Fruit fly (Drosophila melanogaster) whole organism, embryonic: ENCODE data around the gene asp.
A peak's percentile ranks its signal among the peaks of the same experiment; 100 is the strongest.

ENCODE experiments used
- Atf3 ChIP-seq: fragments of 200-800 bp; sonication (Bioruptor generic); optimal IDR thresholded peaks from 3 replicates; lab custom pipeline; 2016; ENCODE audit warnings: missing biosample characterization, missing genetic modification characterization
- CG10274 ChIP-seq: fragments of 200-800 bp; sonication (Bioruptor generic); optimal IDR thresholded peaks from 3 replicates; lab custom pipeline; 2017; ENCODE audit warnings: missing biosample characterization, mild to moderate bottlenecking, missing genetic modification characterization
- CG10321 ChIP-seq: fragments of 200-800 bp; sonication (Bioruptor generic); IDR thresholded peaks from 2 replicates; pipeline ENCODE4 v1.3.6; 2022; ENCODE audit warnings: missing biosample characterization, missing genetic modification characterization
- CG11560 ChIP-seq: fragments of 200-800 bp; sonication (Bioruptor generic); IDR thresholded peaks from 3 replicates; pipeline ENCODE4 v1.3.6; 2022; ENCODE audit warnings: missing biosample characterization, missing genetic modification characterization
- CG12071 ChIP-seq: fragments of 200-800 bp; sonication (Bioruptor generic); optimal IDR thresholded peaks from 3 replicates; lab custom pipeline; 2018; ENCODE audit warnings: missing biosample characterization, mild to moderate bottlenecking, missing genetic modification characterization
- CG12744 ChIP-seq: fragments of 200-800 bp; sonication (Bioruptor generic); optimal IDR thresholded peaks from 2 replicates; lab custom pipeline; 2016; ENCODE audit warnings: missing biosample characterization, missing genetic modification characterization
- CG14710 ChIP-seq: fragments of 200-800 bp; sonication (Bioruptor generic); optimal IDR thresholded peaks from 3 replicates; lab custom pipeline; 2019; ENCODE audit warnings: missing biosample characterization, mild to moderate bottlenecking, missing genetic modification characterization, moderate library complexity
- CG14860 ChIP-seq: fragments of 200-800 bp; sonication (Bioruptor generic); IDR thresholded peaks from 3 replicates; pipeline ENCODE4 v1.3.6; 2022; ENCODE audit warnings: missing biosample characterization, missing genetic modification characterization; ENCODE audit not compliant: partially characterized antibody
- CG15269 ChIP-seq: fragments of 200-800 bp; sonication (Bioruptor generic); optimal IDR thresholded peaks from 2 replicates; lab custom pipeline; 2018; ENCODE audit warnings: missing biosample characterization, mild to moderate bottlenecking, missing genetic modification characterization, moderate library complexity
- CG15479 ChIP-seq: fragments of 200-800 bp; sonication (Bioruptor generic); optimal IDR thresholded peaks from 3 replicates; lab custom pipeline; 2019; ENCODE audit warnings: missing biosample characterization, mild to moderate bottlenecking, missing genetic modification characterization, moderate library complexity
- CG17612 ChIP-seq: fragments of 200-800 bp; sonication (Bioruptor generic); IDR thresholded peaks from 2 replicates; pipeline ENCODE4 v1.3.6; 2022; ENCODE audit warnings: missing biosample characterization, missing genetic modification characterization
- CG17829 ChIP-seq: fragments of 200-800 bp; optimal IDR thresholded peaks from 2 replicates; lab custom pipeline; 2019; ENCODE audit warnings: missing biosample characterization, mild to moderate bottlenecking, missing genetic modification characterization, moderate library complexity
- CG18476 ChIP-seq: fragments of 200-800 bp; sonication (Bioruptor generic); optimal IDR thresholded peaks from 2 replicates; lab custom pipeline; 2016; ENCODE audit warnings: missing biosample characterization, mild to moderate bottlenecking, missing genetic modification characterization
- CG2129 ChIP-seq: fragments of 200-800 bp; sonication (Bioruptor generic); IDR thresholded peaks from 2 replicates; pipeline ENCODE4 v1.3.6; 2022; ENCODE audit warnings: missing biosample characterization, missing genetic modification characterization; ENCODE audit not compliant: partially characterized antibody
- CG30020 ChIP-seq: fragments of 200-800 bp; optimal IDR thresholded peaks from 2 replicates; lab custom pipeline; 2019; ENCODE audit warnings: missing biosample characterization, mild to moderate bottlenecking, missing genetic modification characterization, moderate library complexity
- CG30431 ChIP-seq: fragments of 200-800 bp; sonication (Bioruptor generic); optimal IDR thresholded peaks from 2 replicates; lab custom pipeline; 2017; ENCODE audit warnings: missing biosample characterization, missing genetic modification characterization
- CG3065 ChIP-seq: fragments of 200-800 bp; sonication (Bioruptor generic); optimal IDR thresholded peaks from 2 replicates; lab custom pipeline; 2016; ENCODE audit warnings: missing biosample characterization, missing genetic modification characterization
- CG34376 ChIP-seq: fragments of 200-800 bp; sonication (Bioruptor generic); optimal IDR thresholded peaks from 2 replicates; lab custom pipeline; 2018; ENCODE audit warnings: missing biosample characterization, mild to moderate bottlenecking, missing genetic modification characterization
- CG4424 ChIP-seq: fragments of 200-800 bp; sonication (Bioruptor generic); optimal IDR thresholded peaks from 3 replicates; lab custom pipeline; 2016; ENCODE audit warnings: missing biosample characterization, missing genetic modification characterization
- CG6791 ChIP-seq: fragments of 200-800 bp; sonication (Bioruptor generic); IDR thresholded peaks from 3 replicates; pipeline ENCODE4 v1.3.6; 2022; ENCODE audit warnings: missing biosample characterization, missing genetic modification characterization; ENCODE audit not compliant: partially characterized antibody
- CG7556 ChIP-seq: fragments of 200-800 bp; sonication (Bioruptor generic); optimal IDR thresholded peaks from 2 replicates; lab custom pipeline; 2017; ENCODE audit warnings: missing biosample characterization, mild to moderate bottlenecking, missing genetic modification characterization
- CG8089 ChIP-seq: fragments of 200-800 bp; sonication (Bioruptor generic); optimal IDR thresholded peaks from 3 replicates; lab custom pipeline; 2016; ENCODE audit warnings: missing biosample characterization, missing genetic modification characterization
- CG9437 ChIP-seq: fragments of 200-800 bp; sonication (Bioruptor generic); optimal IDR thresholded peaks from 2 replicates; lab custom pipeline; 2018; ENCODE audit warnings: missing biosample characterization, mild to moderate bottlenecking, missing genetic modification characterization
- Camta ChIP-seq: fragments of 200-800 bp; sonication (Bioruptor generic); optimal IDR thresholded peaks from 2 replicates; lab custom pipeline; 2016; ENCODE audit warnings: missing biosample characterization, missing genetic modification characterization
- D19A ChIP-seq: fragments of 200-800 bp; optimal IDR thresholded peaks from 3 replicates; lab custom pipeline; 2019; ENCODE audit warnings: missing biosample characterization, mild to moderate bottlenecking, missing genetic modification characterization, moderate library complexity
- Dip3 ChIP-seq: fragments of 200-800 bp; sonication (Bioruptor generic); optimal IDR thresholded peaks from 3 replicates; lab custom pipeline; 2016; ENCODE audit warnings: missing biosample characterization, missing genetic modification characterization
- Ets97D ChIP-seq: fragments of 200-800 bp; sonication (Bioruptor generic); optimal IDR thresholded peaks from 3 replicates; lab custom pipeline; 2016; ENCODE audit warnings: missing biosample characterization, missing genetic modification characterization
- Fer2 ChIP-seq: fragments of 200-800 bp; sonication (Bioruptor generic); optimal IDR thresholded peaks from 2 replicates; lab custom pipeline; 2018; ENCODE audit warnings: missing biosample characterization, mild to moderate bottlenecking, missing genetic modification characterization, moderate library complexity
- Hmx ChIP-seq: fragments of 200-800 bp; sonication (Bioruptor generic); optimal IDR thresholded peaks from 2 replicates; lab custom pipeline; 2016; ENCODE audit warnings: missing biosample characterization, missing genetic modification characterization
- Hr51 ChIP-seq, 2 experiments: fragments of 200-800 bp; sonication (Bioruptor generic); optimal IDR thresholded peaks; 2 replicates in 1 of 2; 3 replicates in 1 of 2; lab custom pipeline; 2016 to 2018; ENCODE audit warnings: missing biosample characterization in 2 of 2, missing genetic modification characterization in 2 of 2, mild to moderate bottlenecking in 1 of 2, moderate library complexity in 1 of 2
- Mad ChIP-seq: fragments of 200-800 bp; sonication (Bioruptor generic); optimal IDR thresholded peaks from 2 replicates; lab custom pipeline; 2016; ENCODE audit warnings: missing biosample characterization, missing genetic modification characterization
- Nf-YB ChIP-seq: fragments of 200-800 bp; sonication (Bioruptor generic); optimal IDR thresholded peaks from 3 replicates; lab custom pipeline; 2019; ENCODE audit warnings: missing biosample characterization, mild to moderate bottlenecking, missing genetic modification characterization, moderate library complexity
- Stat92E ChIP-seq, 3 experiments: fragments of >200 bp in 2 of 3; fragments of 200-800 bp in 1 of 3; sonication (Bioruptor generic) in 1 of 3; optimal IDR thresholded peaks; 2 replicates each; lab custom pipeline; 2017 to 2019; ENCODE audit warnings: missing biosample characterization in 3 of 3, missing genetic modification characterization in 3 of 3, mild to moderate bottlenecking in 1 of 3, moderate library complexity in 1 of 3
- ab ChIP-seq: fragments of 200-800 bp; sonication (Bioruptor generic); optimal IDR thresholded peaks from 2 replicates; lab custom pipeline; 2016; ENCODE audit warnings: missing biosample characterization, missing genetic modification characterization
- amos ChIP-seq: fragments of 200-800 bp; sonication (Bioruptor generic); IDR thresholded peaks from 2 replicates; pipeline ENCODE4 v1.3.6; 2022; ENCODE audit warnings: missing biosample characterization, missing genetic modification characterization; ENCODE audit not compliant: partially characterized antibody
- bab2 ChIP-seq: fragments of 200-800 bp; sonication (Bioruptor generic); optimal IDR thresholded peaks from 2 replicates; lab custom pipeline; 2016; ENCODE audit warnings: missing biosample characterization, missing genetic modification characterization
- bsh ChIP-seq, 2 experiments: fragments of 200-800 bp; sonication (Bioruptor generic); optimal IDR thresholded peaks; 2 replicates each; lab custom pipeline; 2017 to 2018; ENCODE audit warnings: mild to moderate bottlenecking in 2 of 2, missing biosample characterization in 2 of 2, missing genetic modification characterization in 2 of 2, moderate library complexity in 1 of 2
- btn ChIP-seq: fragments of 200-800 bp; sonication (Bioruptor generic); optimal IDR thresholded peaks from 2 replicates; lab custom pipeline; 2016; ENCODE audit warnings: missing biosample characterization, missing genetic modification characterization
- corto ChIP-seq: fragments of 200-800 bp; sonication (Bioruptor generic); optimal IDR thresholded peaks from 2 replicates; lab custom pipeline; 2016; ENCODE audit warnings: missing biosample characterization, mild to moderate bottlenecking, missing genetic modification characterization, moderate library complexity
- sd ChIP-seq: fragments of 200-800 bp; sonication (Bioruptor generic); optimal IDR thresholded peaks from 3 replicates; lab custom pipeline; 2018; ENCODE audit warnings: missing biosample characterization, mild to moderate bottlenecking, missing genetic modification characterization, moderate library complexity
- sens-2 ChIP-seq: fragments of 200-800 bp; sonication (Bioruptor generic); IDR thresholded peaks from 2 replicates; pipeline ENCODE4 v1.3.6; 2022; ENCODE audit warnings: missing biosample characterization, missing genetic modification characterization
- sima ChIP-seq: fragments of 200-800 bp; sonication (Bioruptor generic); optimal IDR thresholded peaks from 2 replicates; lab custom pipeline; 2016; ENCODE audit warnings: missing biosample characterization, missing genetic modification characterization
- tup ChIP-seq: fragments of 200-800 bp; sonication (Bioruptor generic); optimal IDR thresholded peaks from 2 replicates; lab custom pipeline; 2016; ENCODE audit warnings: missing biosample characterization, mild to moderate bottlenecking, missing genetic modification characterization, moderate library complexity
- vnd ChIP-seq: fragments of 200-800 bp; sonication (Bioruptor generic); IDR thresholded peaks from 3 replicates; pipeline ENCODE4 v1.3.6; 2022; ENCODE audit warnings: missing biosample characterization, missing genetic modification characterization; ENCODE audit not compliant: partially characterized antibody
- wdn ChIP-seq: fragments of 200-800 bp; sonication (Bioruptor generic); IDR thresholded peaks from 2 replicates; pipeline ENCODE4 v1.3.6; 2022; ENCODE audit warnings: missing biosample characterization, missing genetic modification characterization
- z ChIP-seq: fragments of 200-800 bp; sonication (Bioruptor generic); IDR thresholded peaks from 3 replicates; pipeline ENCODE4 v1.3.6; 2022; ENCODE audit warnings: missing biosample characterization, missing genetic modification characterization
- zen2 ChIP-seq: fragments of 200-800 bp; sonication (Bioruptor generic); IDR thresholded peaks from 3 replicates; pipeline ENCODE4 v1.3.6; 2022; ENCODE audit warnings: missing biosample characterization, missing genetic modification characterization; ENCODE audit not compliant: partially characterized antibody

asp gene

DNA sequence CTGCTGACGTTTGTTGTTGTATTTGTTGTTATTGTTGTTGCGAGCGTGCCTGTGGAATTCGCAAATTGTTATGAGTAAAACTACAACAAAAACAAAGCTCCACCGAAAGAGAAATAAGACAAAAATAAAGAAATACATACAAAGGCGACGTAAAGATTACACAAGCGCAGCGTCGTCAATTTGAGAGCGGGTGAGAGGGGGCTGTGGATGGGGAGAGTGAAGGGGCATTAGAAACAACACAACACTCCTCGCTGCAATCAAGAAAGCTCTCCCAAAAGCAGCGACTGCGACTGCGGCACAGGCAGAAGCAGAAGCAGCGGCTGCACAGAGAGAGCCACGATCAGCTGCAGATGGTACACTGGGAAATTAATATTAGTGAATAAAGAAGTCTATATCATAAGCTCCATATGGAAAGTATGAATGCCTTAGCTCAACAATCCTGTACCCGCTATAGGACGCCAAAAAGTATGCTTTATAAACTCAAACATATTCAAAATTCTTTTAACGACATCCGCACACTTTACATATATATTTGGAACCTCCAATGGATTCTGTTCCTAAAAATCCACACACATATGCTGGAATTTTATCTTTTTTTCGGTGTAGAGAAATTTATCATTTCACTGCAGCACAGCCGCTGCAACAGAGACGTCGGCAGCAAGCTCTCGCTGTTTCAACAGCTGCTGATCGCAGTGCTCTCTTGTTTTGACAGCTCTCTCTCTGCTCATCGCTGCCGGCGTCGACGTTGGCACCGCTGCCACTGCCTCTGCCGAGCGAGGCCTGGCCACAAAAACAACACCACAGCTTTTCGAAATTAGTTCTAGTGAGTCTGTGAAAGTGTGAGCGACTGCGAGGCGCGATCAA is 15.1 kb downstream of the asp start, which contains the start of gene CG13631 (continued):
- TF ChIP-seq CG34376 (GFP tag; lab: Kevin White, UChicago) (peak; percentile 4), Nf-YB (GFP tag; lab: Kevin White, UChicago) (peak; percentile 80), sd (tag; lab: Kevin White, UChicago) (peak; percentile 72), tup (peak; percentile 77), wdn (GFP tag; lab: Robert Waterston, UW) (0 out of 2 replicates have a peak, but pooled peaks have one; percentile 51), Fer2 (tag; lab: Kevin White, UChicago) (peak; percentile 61), amos (GFP tag; lab: Robert Waterston, UW) (no peak), corto (GFP tag; lab: Kevin White, UChicago) (peak; percentile 85), sens-2 (GFP tag; lab: Robert Waterston, UW) (peak; percentile 88), CG30020 (peak; percentile 78), bsh (GFP tag; optimal IDR thresholded peaks at IDR 0.05; lab: Kevin White, UChicago) (peak; percentile 91 to 98), CG10321 (no peak), CG18476 (peak; percentile 90), CG2129 (GFP tag; lab: Robert Waterston, UW) (no peak), CG17612 (GFP tag; lab: Robert Waterston, UW) (peak; percentile 66; the same call in 1 of the 2 replicates), CG17829 (tag; lab: Kevin White, UChicago) (peak; percentile 96), Ets97D (peak; percentile 74), Hr51 (GFP tag; optimal IDR thresholded peaks at IDR 0.05; lab: Kevin White, UChicago) (peak; percentile 46 to 95), CG9437 (GFP tag; lab: Kevin White, UChicago) (peak; percentile 90), CG11560 (tag; lab: Robert Waterston, UW) (peak; percentile 64; the same call in 2 of the 3 replicates), Hmx (GFP tag; lab: Kevin White, UChicago) (peak; percentile 59), Dip3 (GFP tag; lab: Kevin White, UChicago) (peak; percentile 55), CG15269 (tag; lab: Kevin White, UChicago) (peak; percentile 91), CG14710 (peak; percentile 97), Stat92E (GFP tag; optimal IDR thresholded peaks at IDR 0.05; lab: Kevin White, UChicago) (peak in 1 of 3 experiments; percentile 94), sima (GFP tag; lab: Kevin White, UChicago) (peak; percentile 76), CG12744 (GFP tag; lab: Kevin White, UChicago) (peak; percentile 47), CG7556 (GFP tag; lab: Kevin White, UChicago) (peak; percentile 94), vnd (GFP tag; lab: Robert Waterston, UW) (no peak), CG3065 (GFP tag; lab: Kevin White, UChicago) (peak; percentile 83), CG4424 (peak; percentile 98), Atf3 (peak; percentile 96), CG10274 (peak; percentile 74), CG6791 (GFP tag; lab: Robert Waterston, UW) (no peak), zen2 (GFP tag; lab: Robert Waterston, UW) (no peak), CG14860 (no peak), CG30431 (GFP tag; lab: Kevin White, UChicago) (peak; percentile 93), Camta (peak; percentile 96), bab2 (GFP tag; lab: Kevin White, UChicago) (peak; percentile 94), CG12071 (peak; percentile 84), ab (peak; percentile 87), btn (GFP tag; lab: Kevin White, UChicago) (peak; percentile 94), CG8089 (peak; percentile 95), Mad (GFP tag; lab: Kevin White, UChicago) (peak; percentile 88), z (GFP tag; lab: Robert Waterston, UW) (no peak; the same call in 2 of the 3 replicates), D19A (tag; lab: Kevin White, UChicago) (peak; percentile 92), CG15479 (GFP tag; lab: Kevin White, UChicago) (no peak)
